Fruit fly (Drosophila melanogaster) whole organism, embryonic: ENCODE data around the gene Cyp1.

Experiments
- B-H1 ChIP-seq: fragments of 200-800 bp; sonication (Bioruptor generic); IDR thresholded peaks from 3 replicates; pipeline ENCODE4 v1.3.6; 2022; ENCODE audit warnings: missing biosample characterization, missing genetic modification characterization
- Blimp-1 ChIP-seq: fragments of 200-800 bp; sonication (Bioruptor generic); optimal IDR thresholded peaks from 3 replicates; lab custom pipeline; 2018; ENCODE audit warnings: missing biosample characterization, missing genetic modification characterization, mild to moderate bottlenecking, moderate library complexity, missing genetic modification reagents
- C15 ChIP-seq: fragments of 200-800 bp; sonication (Bioruptor generic); IDR thresholded peaks from 3 replicates; pipeline ENCODE4 v1.3.6; 2022; ENCODE audit warnings: missing biosample characterization, missing genetic modification characterization
- CG1024 ChIP-seq: fragments of 200-800 bp; sonication (Bioruptor generic); IDR thresholded peaks from 2 replicates; pipeline ENCODE4 v1.3.6; 2022; ENCODE audit warnings: missing biosample characterization, missing genetic modification characterization
- CG10959 ChIP-seq: fragments of 200-800 bp; sonication (Bioruptor generic); IDR thresholded peaks from 2 replicates; pipeline ENCODE4 v1.3.6; 2022; ENCODE audit warnings: missing biosample characterization, missing genetic modification characterization
- CG11093 ChIP-seq: fragments of 200-800 bp; sonication (Bioruptor generic); IDR thresholded peaks from 3 replicates; pipeline ENCODE4 v1.3.6; 2022; ENCODE audit warnings: missing biosample characterization, missing genetic modification characterization
- CG12104 ChIP-seq: fragments of 200-800 bp; sonication (Bioruptor generic); optimal IDR thresholded peaks from 3 replicates; lab custom pipeline; 2016; ENCODE audit warnings: missing biosample characterization, missing genetic modification characterization
- CG12391 ChIP-seq: fragments of 200-800 bp; sonication (Bioruptor generic); optimal IDR thresholded peaks from 3 replicates; lab custom pipeline; 2018; ENCODE audit warnings: missing biosample characterization, mild to moderate bottlenecking, missing genetic modification characterization, moderate library complexity
- CG12942 ChIP-seq: fragments of 200-800 bp; sonication (Bioruptor generic); optimal IDR thresholded peaks from 3 replicates; lab custom pipeline; 2016; ENCODE audit warnings: missing biosample characterization, missing genetic modification characterization
- CG13287 ChIP-seq: fragments of 200-800 bp; sonication (Bioruptor generic); IDR thresholded peaks from 2 replicates; pipeline ENCODE4 v1.3.6; 2022; ENCODE audit warnings: missing biosample characterization, missing genetic modification characterization; ENCODE audit not compliant: partially characterized antibody
- CG14667 ChIP-seq: fragments of 200-800 bp; sonication (Bioruptor generic); IDR thresholded peaks from 2 replicates; pipeline ENCODE4 v1.3.6; 2022; ENCODE audit warnings: missing biosample characterization, missing genetic modification characterization
- CG15479 ChIP-seq: fragments of 200-800 bp; sonication (Bioruptor generic); optimal IDR thresholded peaks from 3 replicates; lab custom pipeline; 2019; ENCODE audit warnings: missing biosample characterization, mild to moderate bottlenecking, missing genetic modification characterization, moderate library complexity
- CG16779 ChIP-seq: fragments of 200-800 bp; sonication (Bioruptor generic); IDR thresholded peaks from 2 replicates; pipeline ENCODE4 v1.3.6; 2022; ENCODE audit warnings: missing biosample characterization, missing genetic modification characterization
- CG17829 ChIP-seq: fragments of 200-800 bp; optimal IDR thresholded peaks from 2 replicates; lab custom pipeline; 2019; ENCODE audit warnings: missing biosample characterization, mild to moderate bottlenecking, missing genetic modification characterization, moderate library complexity
- CG1832 ChIP-seq: fragments of 200-800 bp; sonication (Bioruptor generic); optimal IDR thresholded peaks from 2 replicates; lab custom pipeline; 2017; ENCODE audit warnings: missing biosample characterization, mild to moderate bottlenecking, missing genetic modification characterization, inconsistent platforms
- CG18599 ChIP-seq: fragments of 200-800 bp; sonication (Bioruptor generic); optimal IDR thresholded peaks from 3 replicates; lab custom pipeline; 2017; ENCODE audit warnings: missing biosample characterization, missing genetic modification characterization, mild to moderate bottlenecking, moderate library complexity, missing genetic modification reagents
- CG2116 ChIP-seq: fragments of 200-800 bp; sonication (Bioruptor generic); optimal IDR thresholded peaks from 3 replicates; lab custom pipeline; 2018; ENCODE audit warnings: missing biosample characterization, mild to moderate bottlenecking, missing genetic modification characterization
- CG2678 ChIP-seq: fragments of 200-800 bp; sonication (Bioruptor generic); optimal IDR thresholded peaks from 3 replicates; lab custom pipeline; 2019; ENCODE audit warnings: missing biosample characterization, mild to moderate bottlenecking, missing genetic modification characterization, moderate library complexity
- CG3847 ChIP-seq: fragments of 200-800 bp; sonication (Bioruptor generic); IDR thresholded peaks from 2 replicates; pipeline ENCODE4 v1.3.6; 2022; ENCODE audit warnings: missing biosample characterization, missing genetic modification characterization
- CG4730 ChIP-seq: fragments of 200-800 bp; sonication (Bioruptor generic); IDR thresholded peaks from 2 replicates; pipeline ENCODE4 v1.3.6; 2022; ENCODE audit warnings: missing biosample characterization, missing genetic modification characterization
- CG6683 ChIP-seq: fragments of 200-800 bp; sonication (Bioruptor generic); optimal IDR thresholded peaks from 2 replicates; lab custom pipeline; 2017; ENCODE audit warnings: missing biosample characterization, mild to moderate bottlenecking, missing genetic modification characterization, missing genetic modification reagents
- CG6765 ChIP-seq: fragments of 200-800 bp; sonication (Bioruptor generic); optimal IDR thresholded peaks from 3 replicates; lab custom pipeline; 2017; ENCODE audit warnings: missing biosample characterization, mild to moderate bottlenecking, missing genetic modification characterization
- CG7786 ChIP-seq: fragments of 200-800 bp; sonication (Bioruptor generic); optimal IDR thresholded peaks from 2 replicates; lab custom pipeline; 2016; ENCODE audit warnings: missing biosample characterization, missing genetic modification characterization
- CG9609 ChIP-seq: fragments of 200-800 bp; sonication (Bioruptor generic); optimal IDR thresholded peaks from 3 replicates; lab custom pipeline; 2016; ENCODE audit warnings: missing biosample characterization, missing genetic modification characterization
- CG9876 ChIP-seq: fragments of 200-800 bp; sonication (Bioruptor generic); optimal IDR thresholded peaks from 2 replicates; lab custom pipeline; 2016; ENCODE audit warnings: missing biosample characterization, missing genetic modification characterization
- Dip3 ChIP-seq: fragments of 200-800 bp; sonication (Bioruptor generic); optimal IDR thresholded peaks from 3 replicates; lab custom pipeline; 2016; ENCODE audit warnings: missing biosample characterization, missing genetic modification characterization
- Dref ChIP-seq: fragments of 200-800 bp; sonication (Bioruptor generic); IDR thresholded peaks from 2 replicates; pipeline ENCODE4 v1.3.6; 2022; ENCODE audit warnings: missing biosample characterization, missing genetic modification characterization
- Fer2 ChIP-seq: fragments of 200-800 bp; sonication (Bioruptor generic); optimal IDR thresholded peaks from 2 replicates; lab custom pipeline; 2018; ENCODE audit warnings: missing biosample characterization, mild to moderate bottlenecking, missing genetic modification characterization, moderate library complexity
- HmgZ ChIP-seq: fragments of 200-800 bp; sonication (Bioruptor generic); optimal IDR thresholded peaks from 2 replicates; lab custom pipeline; 2018; ENCODE audit warnings: missing biosample characterization, mild to moderate bottlenecking, missing genetic modification characterization
- Hmx ChIP-seq: fragments of 200-800 bp; sonication (Bioruptor generic); optimal IDR thresholded peaks from 2 replicates; lab custom pipeline; 2016; ENCODE audit warnings: missing biosample characterization, missing genetic modification characterization
- MESR4 ChIP-seq: fragments of 200-800 bp; sonication (Bioruptor generic); optimal IDR thresholded peaks from 2 replicates; lab custom pipeline; 2018; ENCODE audit warnings: missing biosample characterization, mild to moderate bottlenecking, missing genetic modification characterization, moderate library complexity
- NC2α ChIP-seq: fragments of 200-800 bp; sonication (Bioruptor generic); optimal IDR thresholded peaks from 2 replicates; lab custom pipeline; 2016; ENCODE audit warnings: missing biosample characterization, missing genetic modification characterization
- Ptx1 ChIP-seq: fragments of 200-800 bp; sonication (Bioruptor generic); IDR thresholded peaks from 2 replicates; pipeline ENCODE4 v1.3.6; 2022; ENCODE audit warnings: missing biosample characterization, missing genetic modification characterization
- Stat92E ChIP-seq, 3 experiments: fragments of >200 bp in 2 of 3; fragments of 200-800 bp in 1 of 3; sonication (Bioruptor generic) in 1 of 3; optimal IDR thresholded peaks; 2 replicates each; lab custom pipeline; 2017 to 2019; ENCODE audit warnings: missing biosample characterization in 3 of 3, missing genetic modification characterization in 3 of 3, mild to moderate bottlenecking in 1 of 3, moderate library complexity in 1 of 3
- chm ChIP-seq: fragments of 200-800 bp; sonication (Bioruptor generic); IDR thresholded peaks from 2 replicates; pipeline ENCODE4 v1.3.6; 2022; ENCODE audit warnings: missing biosample characterization, missing genetic modification characterization
- chn ChIP-seq: fragments of 200-800 bp; sonication (Bioruptor generic); optimal IDR thresholded peaks from 2 replicates; lab custom pipeline; 2016; ENCODE audit warnings: missing biosample characterization, missing genetic modification characterization
- crp ChIP-seq, 2 experiments: fragments of 200-800 bp; sonication (Bioruptor generic); optimal IDR thresholded peaks; 2 replicates in 1 of 2; 3 replicates in 1 of 2; lab custom pipeline; 2017; ENCODE audit warnings: missing biosample characterization in 2 of 2, missing genetic modification characterization in 2 of 2, mild to moderate bottlenecking in 1 of 2, moderate library complexity in 1 of 2
- danr ChIP-seq: fragments of 200-800 bp; sonication (Bioruptor generic); IDR thresholded peaks from 2 replicates; pipeline ENCODE4 v1.3.6; 2022; ENCODE audit warnings: missing biosample characterization, missing genetic modification characterization
- dimm ChIP-seq: fragments of 200-800 bp; sonication (Bioruptor generic); IDR thresholded peaks from 2 replicates; pipeline ENCODE4 v1.3.6; 2022; ENCODE audit warnings: missing biosample characterization, missing genetic modification characterization
- dpn ChIP-seq, 2 experiments: fragments of 200-800 bp; sonication (Bioruptor generic); optimal IDR thresholded peaks; 3 replicates each; lab custom pipeline; 2016; ENCODE audit warnings: missing biosample characterization in 2 of 2, missing genetic modification characterization in 2 of 2
- dysf ChIP-seq: fragments of 200-800 bp; sonication (Bioruptor generic); IDR thresholded peaks from 3 replicates; pipeline ENCODE4 v1.3.6; 2022; ENCODE audit warnings: missing biosample characterization, missing genetic modification characterization
- gcm2 ChIP-seq: fragments of 200-800 bp; sonication (Bioruptor generic); optimal IDR thresholded peaks from 2 replicates; lab custom pipeline; 2016; ENCODE audit warnings: missing biosample characterization, missing genetic modification characterization
- grau ChIP-seq: fragments of 200-800 bp; optimal IDR thresholded peaks from 3 replicates; lab custom pipeline; 2019; ENCODE audit warnings: missing biosample characterization, mild to moderate bottlenecking, missing genetic modification characterization, moderate library complexity
- ken ChIP-seq: fragments of 200-800 bp; sonication (Bioruptor generic); IDR thresholded peaks from 3 replicates; pipeline ENCODE4 v1.3.6; 2022; ENCODE audit warnings: missing biosample characterization, missing genetic modification characterization
- onecut ChIP-seq: fragments of 200-800 bp; sonication (Bioruptor generic); IDR thresholded peaks from 2 replicates; pipeline ENCODE4 v1.3.6; 2022; ENCODE audit warnings: missing biosample characterization, missing genetic modification characterization
- pb ChIP-seq: fragments of 200-800 bp; sonication (Bioruptor generic); optimal IDR thresholded peaks from 3 replicates; lab custom pipeline; 2016; ENCODE audit warnings: missing biosample characterization, missing genetic modification characterization
- pnt ChIP-seq: fragments of 200-800 bp; sonication (Bioruptor generic); optimal IDR thresholded peaks from 3 replicates; lab custom pipeline; 2016; ENCODE audit warnings: missing biosample characterization, missing genetic modification characterization
- sqz ChIP-seq: fragments of 200-800 bp; sonication (Bioruptor generic); optimal IDR thresholded peaks from 3 replicates; lab custom pipeline; 2018; ENCODE audit warnings: missing biosample characterization, mild to moderate bottlenecking, missing genetic modification characterization
- trem ChIP-seq: fragments of 200-800 bp; optimal IDR thresholded peaks from 3 replicates; lab custom pipeline; 2019; ENCODE audit warnings: missing biosample characterization, mild to moderate bottlenecking, missing genetic modification characterization, moderate library complexity
- vfl ChIP-seq: fragments of 200-800 bp; sonication (Bioruptor generic); optimal IDR thresholded peaks from 2 replicates; lab custom pipeline; 2016; ENCODE audit warnings: missing biosample characterization, missing genetic modification characterization
- zf30C ChIP-seq: fragments of 200-800 bp; sonication (Bioruptor generic); optimal IDR thresholded peaks from 3 replicates; lab custom pipeline; 2018; ENCODE audit warnings: missing biosample characterization, mild to moderate bottlenecking, missing genetic modification characterization

The Cyp1 gene

dm6 chrX:16333434-16334141, 13.4 kb upstream of the Cyp1 start, which contains the start of the genes CG9921 and Dsp1 (continued):
- TF ChIP-seq Blimp-1, result no peak
- TF ChIP-seq CG10959, result no peak
- no peak for TF ChIP-seq CG6683
- no peak for TF ChIP-seq Ptx1 (GFP tag; lab: Robert Waterston, UW)
- TF ChIP-seq MESR4 (GFP tag; lab: Kevin White, UChicago), result peak; percentile 28
- TF ChIP-seq CG17829, result peak; percentile 1
- no peak for TF ChIP-seq zf30C (GFP tag; lab: Kevin White, UChicago)
- no peak for TF ChIP-seq CG12104 (GFP tag; lab: Kevin White, UChicago)
- TF ChIP-seq CG13287 (GFP tag; lab: Robert Waterston, UW), result peak; percentile 11; the same call in 1 of the 2 replicates
- TF ChIP-seq CG12942 (GFP tag; lab: Kevin White, UChicago), result no peak
- TF ChIP-seq vfl (GFP tag; lab: Kevin White, UChicago), result no peak
- no peak for TF ChIP-seq dysf (GFP tag; lab: Robert Waterston, UW)
- TF ChIP-seq CG1832 (GFP tag; lab: Kevin White, UChicago), result no peak
- 0 out of 2 replicates have a peak, but pooled peaks have one; percentile 6 for TF ChIP-seq CG1024 (GFP tag; lab: Robert Waterston, UW)
- no peak for TF ChIP-seq CG16779 (GFP tag; lab: Robert Waterston, UW)
- peak; percentile 65 for TF ChIP-seq HmgZ (tag; lab: Kevin White, UChicago)
- no peak for TF ChIP-seq danr
- no peak for TF ChIP-seq ken (GFP tag; lab: Robert Waterston, UW)
- TF ChIP-seq NC2α (GFP tag; lab: Kevin White, UChicago), result no peak
- no peak for TF ChIP-seq pnt (GFP tag; lab: Kevin White, UChicago)
- no peak for TF ChIP-seq Dref (GFP tag; lab: Robert Waterston, UW)
- no peak for TF ChIP-seq CG7786 (GFP tag; lab: Kevin White, UChicago)
- 0 out of 2 replicates have a peak, but pooled peaks have one; percentile 6 for TF ChIP-seq CG3847 (GFP tag; lab: Robert Waterston, UW)
- TF ChIP-seq CG2116 (GFP tag; lab: Kevin White, UChicago), result no peak
- no peak for TF ChIP-seq Stat92E (GFP tag; optimal IDR thresholded peaks at IDR 0.05; lab: Kevin White, UChicago)
- TF ChIP-seq CG14667 (GFP tag; lab: Robert Waterston, UW), result no peak
- TF ChIP-seq CG12391 (tag; lab: Kevin White, UChicago), result no peak
- TF ChIP-seq CG2678 (tag; lab: Kevin White, UChicago), result no peak
- peak; percentile 75 for TF ChIP-seq chm (GFP tag; lab: Robert Waterston, UW)
- TF ChIP-seq chn, result no peak
- TF ChIP-seq B-H1 (GFP tag; lab: Robert Waterston, UW), result no peak
- TF ChIP-seq C15, result no peak
- no peak for TF ChIP-seq gcm2 (GFP tag; lab: Kevin White, UChicago)
- TF ChIP-seq Hmx (GFP tag; lab: Kevin White, UChicago), result no peak
- TF ChIP-seq Fer2 (tag; lab: Kevin White, UChicago), result no peak
- TF ChIP-seq trem, result no peak
- TF ChIP-seq sqz (GFP tag; lab: Kevin White, UChicago), result no peak
- TF ChIP-seq CG4730 (GFP tag; lab: Robert Waterston, UW), result no peak
- no peak for TF ChIP-seq pb (GFP tag; lab: Kevin White, UChicago)
- no peak for TF ChIP-seq CG18599 (GFP tag; lab: Kevin White, UChicago)
- no peak for TF ChIP-seq CG9876
- peak; percentile 13 for TF ChIP-seq grau (tag; lab: Kevin White, UChicago)
- TF ChIP-seq CG9609 (GFP tag; lab: Kevin White, UChicago), result no peak
- no peak for TF ChIP-seq CG11093 (GFP tag; lab: Robert Waterston, UW)
- no peak for TF ChIP-seq onecut (GFP tag; lab: Robert Waterston, UW)
- TF ChIP-seq dimm (GFP tag; lab: Robert Waterston, UW), result no peak
- no peak for TF ChIP-seq Dip3 (GFP tag; lab: Kevin White, UChicago)
- no peak for TF ChIP-seq dpn (GFP tag; optimal IDR thresholded peaks at IDR 0.05; lab: Kevin White, UChicago)
- peak; percentile 95 for TF ChIP-seq CG15479 (GFP tag; lab: Kevin White, UChicago)
- no peak for TF ChIP-seq CG6765 (GFP tag; lab: Kevin White, UChicago)
- TF ChIP-seq crp (GFP tag; optimal IDR thresholded peaks at IDR 0.05; lab: Kevin White, UChicago), result no peak
